Worm (Caenorhabditis elegans): ENCODE results near the gene M01H9.4.

Gene M01H9.4

DNA sequence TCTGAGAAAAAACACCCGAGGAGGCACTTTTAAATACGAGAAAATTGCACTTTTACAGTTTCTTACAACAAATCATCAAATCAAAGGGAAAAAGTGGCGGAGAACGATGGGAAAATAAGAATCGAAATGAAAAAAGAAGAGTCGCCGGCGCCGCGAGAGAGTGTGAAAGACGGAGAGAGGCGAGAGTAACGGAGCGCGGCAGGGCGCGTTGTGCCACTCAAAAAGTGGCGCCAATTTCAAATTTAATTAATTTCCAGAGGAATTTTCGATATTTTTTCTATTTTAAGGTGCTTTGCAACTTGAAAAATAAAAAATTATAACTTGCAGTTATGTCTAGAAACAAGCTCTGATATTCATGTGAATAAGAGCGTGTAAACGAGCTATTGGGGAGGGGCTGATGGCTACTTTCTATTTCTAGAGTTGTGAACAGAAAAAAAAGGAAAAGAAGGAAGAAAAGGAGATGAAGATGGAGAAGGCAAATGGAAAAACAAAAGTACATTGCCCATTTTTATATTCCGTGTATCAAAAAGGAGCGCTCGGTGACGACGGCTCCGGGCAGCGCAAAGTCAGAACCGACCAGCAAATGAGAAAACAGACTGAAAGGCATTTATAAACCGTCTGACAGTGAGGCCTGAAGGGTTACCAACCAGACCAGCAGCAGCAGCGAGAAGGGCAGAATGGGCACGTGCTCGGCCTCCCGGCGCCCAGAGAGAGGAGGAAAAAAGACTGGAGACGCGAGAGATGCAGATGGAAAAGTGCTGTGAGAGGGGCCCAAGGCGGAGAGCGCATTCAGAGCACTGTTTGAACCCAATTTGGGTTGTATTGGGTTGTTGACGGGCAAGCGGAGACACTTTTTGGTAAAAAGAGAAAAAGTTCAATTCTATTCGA, 11.6 kb downstream of the M01H9.4 start (continued):
- TF ChIP-seq nhr-42 (GFP tag; IDR thresholded peaks at IDR 0.05) (peak; percentile 29; the same call in 1 of the 2 replicates), mxl-3 (GFP tag; optimal IDR thresholded peaks at IDR 0.05) (peak; percentile 76), Y105C5A.15 (GFP tag; IDR thresholded peaks at IDR 0.05) (peak; percentile 59; the same call in 1 of the 2 replicates), hmg-1.1 (GFP tag; IDR thresholded peaks at IDR 0.05) (peak; percentile 66), hlh-11 (tag; optimal IDR thresholded peaks at IDR 0.05) (peak; percentile 68), set-16 (GFP tag; IDR thresholded peaks at IDR 0.05) (peak; percentile 92), mep-1 (tag; optimal IDR thresholded peaks at IDR 0.05) (peak; percentile 14), zag-1 (tag; optimal IDR thresholded peaks at IDR 0.05) (no peak), Y48G9A.11 (GFP tag; IDR thresholded peaks at IDR 0.05) (0 out of 2 replicates have a peak, but pooled peaks have one; percentile 17), tra-1 (GFP tag; IDR thresholded peaks at IDR 0.05) (0 out of 2 replicates have a peak, but pooled peaks have one; percentile 39), daf-16 (GFP tag; optimal IDR thresholded peaks at IDR 0.05) (peak in 1 of 2 experiments; percentile 15), daf-16 (tag; optimal IDR thresholded peaks at IDR 0.05) (peak; percentile 71), unc-130 (GFP tag; optimal IDR thresholded peaks at IDR 0.05) (peak; percentile 15)

DNA sequence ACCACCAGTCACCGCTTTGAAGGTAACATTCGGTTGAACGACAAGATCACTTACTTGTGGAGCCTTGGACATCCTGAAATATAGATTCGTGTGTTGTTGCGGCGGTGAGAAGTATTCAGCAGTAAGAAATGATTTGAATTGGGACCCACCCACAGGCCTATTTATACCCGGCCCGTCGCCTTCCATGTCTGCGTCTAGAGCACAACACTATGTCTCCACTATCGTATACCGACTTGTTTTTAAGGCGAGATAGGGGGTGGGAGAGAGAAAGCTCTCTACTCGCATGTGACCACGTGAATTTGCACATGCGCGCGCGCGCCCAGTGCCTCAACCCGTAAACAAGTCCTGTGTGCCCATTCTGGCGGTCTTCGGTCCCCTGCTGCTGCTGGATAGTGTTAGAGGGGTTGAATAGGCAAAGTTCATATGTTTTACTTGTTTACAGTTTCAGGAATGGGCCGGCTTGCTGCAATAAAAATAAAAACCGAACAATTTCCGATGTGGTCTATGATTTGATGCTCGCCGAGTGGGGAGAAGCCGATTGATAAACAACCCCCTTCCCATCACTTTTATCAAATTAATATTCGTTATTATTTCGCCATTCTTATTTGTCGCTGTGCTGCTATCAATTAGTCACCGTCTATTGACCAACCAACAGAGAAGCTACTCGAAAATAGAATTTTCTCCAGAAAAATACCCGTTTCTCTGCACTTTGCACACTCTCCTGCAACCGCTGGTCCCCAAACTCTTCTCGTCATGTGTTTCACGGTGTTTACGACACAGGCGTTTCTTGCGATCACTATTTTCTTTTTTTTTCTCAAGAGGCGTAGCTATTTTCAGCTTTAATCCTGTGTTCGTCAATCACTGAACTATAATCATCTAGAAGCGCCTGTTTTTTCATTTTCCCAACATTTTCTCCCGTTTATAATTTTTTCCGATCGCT, 12.7 kb downstream of the M01H9.4 start:
- 0 out of 4 replicates have a peak, but pooled peaks of 1 of the 2 experiments have one; percentile 35 for TF ChIP-seq madf-5 (GFP tag; IDR thresholded peaks at IDR 0.05)
- peak in 1 of 2 experiments; percentile 67 for TF ChIP-seq unc-62 (GFP tag; optimal IDR thresholded peaks at IDR 0.05 in 1 of 2)
- TF ChIP-seq unc-62 (tag; optimal IDR thresholded peaks at IDR 0.05): no peak
- TF ChIP-seq D1046.2 (GFP tag; IDR thresholded peaks at IDR 0.05): no peak
- 0 out of 2 replicates have a peak, but pooled peaks have one; percentile 19 for TF ChIP-seq madf-9 (GFP tag; conservative IDR thresholded peaks at IDR 0.05)
- TF ChIP-seq fkh-10 (GFP tag; optimal IDR thresholded peaks at IDR 0.05): peak; percentile 83
- no peak for TF ChIP-seq Y5F2A.4 (GFP tag; optimal IDR thresholded peaks at IDR 0.05)
- peak; percentile 25; the same call in 1 of the 2 replicates for TF ChIP-seq lin-1 (GFP tag; IDR thresholded peaks at IDR 0.05)
- TF ChIP-seq ceh-32 (tag; optimal IDR thresholded peaks at IDR 0.05; ENCODE audit: poor library complexity): no peak
- no peak for TF ChIP-seq cey-2 (tag; optimal IDR thresholded peaks at IDR 0.05; ENCODE audit: borderline replicate concordance, insufficient read depth)
- TF ChIP-seq nhr-42 (GFP tag; IDR thresholded peaks at IDR 0.05): 0 out of 2 replicates have a peak, but pooled peaks have one; percentile 14
- no peak for TF ChIP-seq nhr-48 (tag; optimal IDR thresholded peaks at IDR 0.05)
- 0 out of 2 replicates have a peak, but pooled peaks have one; percentile 4 for TF ChIP-seq arid-1 (GFP tag; conservative IDR thresholded peaks at IDR 0.05)
- no peak for TF ChIP-seq unc-130 (GFP tag; optimal IDR thresholded peaks at IDR 0.05)
- no peak for TF ChIP-seq R02D3.7 (tag; optimal IDR thresholded peaks at IDR 0.05)
- TF ChIP-seq T20F7.1 (GFP tag; optimal IDR thresholded peaks at IDR 0.05): no peak
- no peak; the same call in 1 of the 2 replicates for TF ChIP-seq daf-19 (GFP tag; conservative IDR thresholded peaks at IDR 0.05)
- TF ChIP-seq unc-39 (tag; optimal IDR thresholded peaks at IDR 0.05): no peak
- TF ChIP-seq saeg-2 (GFP tag; IDR thresholded peaks at IDR 0.05): no peak
- no peak for TF ChIP-seq Y48G9A.11 (GFP tag; IDR thresholded peaks at IDR 0.05)
- no peak for TF ChIP-seq spr-1 (tag; optimal IDR thresholded peaks at IDR 0.05)
- TF ChIP-seq lin-38 (GFP tag; IDR thresholded peaks at IDR 0.05): no peak; the same call in none of the 2 replicates
- TF ChIP-seq ces-1 (GFP tag; optimal IDR thresholded peaks at IDR 0.05): no peak
- peak; percentile 97 for TF ChIP-seq hlh-30 (tag; optimal IDR thresholded peaks at IDR 0.05; ENCODE audit: insufficient read depth)
- no peak for TF ChIP-seq nhr-41 (GFP tag; IDR thresholded peaks at IDR 0.05)
- peak; percentile 78 for TF ChIP-seq mxl-2 (GFP tag; conservative IDR thresholded peaks at IDR 0.05)
- TF ChIP-seq nhr-10 (tag; optimal IDR thresholded peaks at IDR 0.05): no peak
- TF ChIP-seq ceh-62 (tag; optimal IDR thresholded peaks at IDR 0.05): no peak
- peak; percentile 20; the same call in 1 of the 2 replicates for TF ChIP-seq Y105C5A.15 (GFP tag; IDR thresholded peaks at IDR 0.05)
- TF ChIP-seq vab-7 (GFP tag; IDR thresholded peaks at IDR 0.05): no peak
- peak; percentile 58; the same call in 1 of the 2 replicates for TF ChIP-seq T26A8.4 (GFP tag; IDR thresholded peaks at IDR 0.05)
- TF ChIP-seq spr-3 (GFP tag; optimal IDR thresholded peaks at IDR 0.05): peak; percentile 42
- no peak; the same call in none of the 2 replicates for TF ChIP-seq ctbp-1 (GFP tag; IDR thresholded peaks at IDR 0.05)
- peak; percentile 79 for TF ChIP-seq rbr-2 (tag; optimal IDR thresholded peaks at IDR 0.05)
- no peak for TF ChIP-seq daf-8 (GFP tag; IDR thresholded peaks at IDR 0.05)
